Fruit fly (Drosophila melanogaster): ENCODE measurements around the gene CG15343.

CG15343 gene

DNA sequence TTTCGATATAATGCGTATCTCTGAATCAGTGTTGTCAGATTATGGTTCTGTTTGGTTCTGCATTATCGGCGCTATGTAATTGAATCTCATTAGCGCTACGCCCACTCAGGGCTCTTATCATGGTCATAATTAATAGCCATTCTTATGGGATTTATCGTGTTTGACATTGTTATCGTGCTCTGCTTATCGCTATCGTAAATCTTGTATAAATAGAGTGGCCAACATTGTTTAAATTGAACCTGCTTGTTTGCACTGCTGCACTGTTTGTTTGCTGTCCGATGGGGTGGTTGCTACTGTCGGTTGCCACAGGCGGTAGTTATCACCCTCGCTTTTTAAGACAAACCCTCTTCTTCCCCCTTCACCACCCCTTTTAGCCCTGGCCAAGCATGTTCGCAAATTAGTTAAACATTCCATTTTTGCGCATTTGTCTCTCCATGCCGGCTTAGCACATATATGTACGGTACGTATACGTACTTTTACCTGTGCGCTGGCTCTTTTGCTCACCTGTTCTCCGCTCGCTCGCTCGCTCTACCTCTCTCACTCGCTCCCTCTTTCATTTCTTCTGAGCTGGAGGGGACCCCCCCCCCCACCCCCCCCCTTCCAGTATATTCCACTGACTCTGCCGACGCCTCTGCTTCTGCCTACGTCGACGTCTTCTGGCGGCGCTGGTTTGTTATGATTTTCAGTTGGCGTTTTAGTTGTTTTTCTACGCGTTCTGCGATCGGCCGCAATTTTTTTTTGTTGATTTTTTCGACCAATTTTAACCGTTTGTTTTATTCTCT lies 43.5 kb downstream of the CG15343 start (continued):
- TF ChIP-seq spab (GFP tag; optimal IDR thresholded peaks at IDR 0.05) (peak; percentile 35), Sox102F (GFP tag; optimal IDR thresholded peaks at IDR 0.05) (peak; percentile 16), Eip93F (GFP tag; optimal IDR thresholded peaks at IDR 0.05) (no peak), Met (GFP tag; optimal IDR thresholded peaks at IDR 0.05) (no peak), CG31627 (GFP tag; optimal IDR thresholded peaks at IDR 0.05) (no peak), CG8319 (GFP tag; optimal IDR thresholded peaks at IDR 0.05) (peak; percentile 3), lz (GFP tag; optimal IDR thresholded peaks at IDR 0.05) (no peak), Smox (GFP tag; optimal IDR thresholded peaks at IDR 0.05) (no peak), CG8632 (GFP tag; optimal IDR thresholded peaks at IDR 0.05) (peak; percentile 53), dsx (GFP tag; optimal IDR thresholded peaks at IDR 0.05; ENCODE audit: poor library complexity, severe bottlenecking) (no peak), CG6163 (GFP tag; IDR thresholded peaks at IDR 0.05) (peak; percentile 32; the same call in 1 of the 3 replicates), CG10669 (GFP tag; optimal IDR thresholded peaks at IDR 0.05) (peak; percentile 48), CG6792 (GFP tag; optimal IDR thresholded peaks at IDR 0.05) (peak; percentile 50), Eip78C (GFP tag) (peak; percentile 79), eg (GFP tag; IDR thresholded peaks at IDR 0.05) (peak; percentile 43; the same call in 1 of the 3 replicates), net (GFP tag; optimal IDR thresholded peaks at IDR 0.05) (peak; percentile 60)

DNA sequence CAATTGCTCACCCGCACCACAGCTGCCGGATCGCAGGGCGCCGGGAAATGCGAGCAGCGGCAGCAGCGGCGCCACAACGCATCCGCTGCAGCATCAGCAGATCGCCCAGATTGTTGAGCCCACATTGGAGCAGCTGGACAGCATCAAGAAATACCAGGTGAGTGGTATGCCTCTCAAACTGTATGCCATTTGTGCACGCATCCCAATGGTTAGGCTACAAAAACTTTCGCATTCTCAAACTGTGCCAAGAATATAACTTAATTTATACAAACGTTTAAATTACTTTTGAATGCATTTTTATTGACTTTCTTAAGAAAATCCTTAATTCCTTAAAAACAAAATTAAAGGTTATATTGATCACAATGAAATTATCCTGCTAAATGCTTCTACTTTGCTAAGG lies 45.7 kb downstream of the CG15343 start:
- TF ChIP-seq eg (GFP tag; IDR thresholded peaks at IDR 0.05) (no peak), Eip78C (GFP tag) (peak; percentile 1)

All from whole organism, prepupa.